Fruit fly (Drosophila melanogaster) whole organism, embryonic: ENCODE measurements around the gene Dlip2.

Source experiments
- CG11398 ChIP-seq: fragments of 200-800 bp; sonication (Bioruptor generic); optimal IDR thresholded peaks from 2 replicates; lab custom pipeline; 2016; ENCODE audit warnings: missing biosample characterization, missing genetic modification characterization
- CG11696 ChIP-seq: fragments of 200-800 bp; sonication (Bioruptor generic); IDR thresholded peaks from 2 replicates; pipeline ENCODE4 v1.3.6; 2022; ENCODE audit warnings: missing biosample characterization, missing genetic modification characterization
- CG13624 ChIP-seq: fragments of 200-800 bp; sonication (Bioruptor generic); optimal IDR thresholded peaks from 2 replicates; lab custom pipeline; 2016; ENCODE audit warnings: missing biosample characterization, missing genetic modification characterization
- CG14014 ChIP-seq: fragments of 200-800 bp; sonication (Bioruptor generic); IDR thresholded peaks from 2 replicates; pipeline ENCODE4 v1.3.6; 2022; ENCODE audit warnings: missing biosample characterization, missing genetic modification characterization
- CG14965 ChIP-seq: fragments of 200-800 bp; sonication (Bioruptor generic); optimal IDR thresholded peaks from 2 replicates; lab custom pipeline; 2016; ENCODE audit warnings: missing biosample characterization, missing genetic modification characterization, borderline replicate concordance
- CG17829 ChIP-seq: fragments of 200-800 bp; optimal IDR thresholded peaks from 2 replicates; lab custom pipeline; 2019; ENCODE audit warnings: missing biosample characterization, mild to moderate bottlenecking, missing genetic modification characterization, moderate library complexity
- CG1792 ChIP-seq: fragments of 200-800 bp; sonication (Bioruptor generic); optimal IDR thresholded peaks from 2 replicates; lab custom pipeline; 2016; ENCODE audit warnings: missing biosample characterization, missing genetic modification characterization
- CG18011 ChIP-seq: fragments of 200-800 bp; sonication (Bioruptor generic); optimal IDR thresholded peaks from 2 replicates; lab custom pipeline; 2017; ENCODE audit warnings: missing biosample characterization, missing genetic modification characterization, mild to moderate bottlenecking, moderate library complexity, missing genotype
- CG18764 ChIP-seq: fragments of 200-800 bp; sonication (Bioruptor generic); optimal IDR thresholded peaks from 3 replicates; lab custom pipeline; 2016; ENCODE audit warnings: missing biosample characterization, missing genetic modification characterization
- CG2120 ChIP-seq: fragments of 200-800 bp; sonication (Bioruptor generic); optimal IDR thresholded peaks from 3 replicates; lab custom pipeline; 2016; ENCODE audit warnings: missing biosample characterization, missing genetic modification characterization
- CG30020 ChIP-seq: fragments of 200-800 bp; optimal IDR thresholded peaks from 2 replicates; lab custom pipeline; 2019; ENCODE audit warnings: missing biosample characterization, mild to moderate bottlenecking, missing genetic modification characterization, moderate library complexity
- CG31388 ChIP-seq: fragments of 200-800 bp; sonication (Bioruptor generic); optimal IDR thresholded peaks from 2 replicates; lab custom pipeline; 2016; ENCODE audit warnings: missing biosample characterization, missing genetic modification characterization
- CG31441 ChIP-seq: fragments of 200-800 bp; sonication (Bioruptor generic); IDR thresholded peaks from 2 replicates; pipeline ENCODE4 v1.3.6; 2022; ENCODE audit warnings: missing biosample characterization, missing genetic modification characterization
- CG3163 ChIP-seq: fragments of 200-800 bp; sonication (Bioruptor generic); optimal IDR thresholded peaks from 3 replicates; lab custom pipeline; 2016; ENCODE audit warnings: missing biosample characterization, missing genetic modification characterization
- CG4360 ChIP-seq: fragments of 200-800 bp; sonication (Bioruptor generic); IDR thresholded peaks from 2 replicates; pipeline ENCODE4 v1.3.6; 2022; ENCODE audit warnings: missing biosample characterization, missing genetic modification characterization
- CG4820 ChIP-seq: fragments of 200-800 bp; sonication (Bioruptor generic); optimal IDR thresholded peaks from 3 replicates; lab custom pipeline; 2016; ENCODE audit warnings: missing biosample characterization, missing genetic modification characterization
- CG7745 ChIP-seq: fragments of 200-800 bp; sonication (Bioruptor generic); optimal IDR thresholded peaks from 2 replicates; lab custom pipeline; 2018; ENCODE audit warnings: missing biosample characterization, mild to moderate bottlenecking, missing genetic modification characterization, moderate library complexity
- CG7928 ChIP-seq: fragments of 200-800 bp; sonication (Bioruptor generic); optimal IDR thresholded peaks from 2 replicates; lab custom pipeline; 2017; ENCODE audit warnings: missing biosample characterization, mild to moderate bottlenecking, missing genetic modification characterization
- CG7963 ChIP-seq: fragments of 200-800 bp; sonication (Bioruptor generic); IDR thresholded peaks from 3 replicates; pipeline ENCODE4 v1.3.6; 2022; ENCODE audit warnings: missing biosample characterization, missing genetic modification characterization; ENCODE audit not compliant: partially characterized antibody
- CG9215 ChIP-seq: fragments of 200-800 bp; sonication (Bioruptor generic); IDR thresholded peaks from 2 replicates; pipeline ENCODE4 v1.3.6; 2022; ENCODE audit warnings: missing biosample characterization, missing genetic modification characterization
- Deaf1 ChIP-seq: fragments of 200-800 bp; optimal IDR thresholded peaks from 3 replicates; lab custom pipeline; 2019; ENCODE audit warnings: missing biosample characterization, mild to moderate bottlenecking, missing genetic modification characterization, moderate library complexity
- Elba2 ChIP-seq: fragments of 200-800 bp; sonication (Bioruptor generic); optimal IDR thresholded peaks from 3 replicates; lab custom pipeline; 2016; ENCODE audit warnings: missing biosample characterization, missing genetic modification characterization
- Fer3 ChIP-seq: fragments of 200-800 bp; sonication (Bioruptor generic); optimal IDR thresholded peaks from 2 replicates; lab custom pipeline; 2018; ENCODE audit warnings: missing biosample characterization, mild to moderate bottlenecking, missing genetic modification characterization, moderate library complexity
- Hand ChIP-seq: fragments of 200-800 bp; sonication (Bioruptor generic); optimal IDR thresholded peaks from 2 replicates; lab custom pipeline; 2017; ENCODE audit warnings: mild to moderate bottlenecking, missing biosample characterization, missing genetic modification reagents, missing genetic modification characterization
- Hsf ChIP-seq: fragments of 200-800 bp; sonication (Bioruptor generic); optimal IDR thresholded peaks from 3 replicates; lab custom pipeline; 2016; ENCODE audit warnings: missing biosample characterization, missing genetic modification characterization
- Mad ChIP-seq: fragments of 200-800 bp; sonication (Bioruptor generic); optimal IDR thresholded peaks from 2 replicates; lab custom pipeline; 2016; ENCODE audit warnings: missing biosample characterization, missing genetic modification characterization
- NC2α ChIP-seq: fragments of 200-800 bp; sonication (Bioruptor generic); optimal IDR thresholded peaks from 2 replicates; lab custom pipeline; 2016; ENCODE audit warnings: missing biosample characterization, missing genetic modification characterization
- Oli ChIP-seq: fragments of 200-800 bp; sonication (Bioruptor generic); optimal IDR thresholded peaks from 2 replicates; lab custom pipeline; 2018; ENCODE audit warnings: missing biosample characterization, mild to moderate bottlenecking, missing genetic modification characterization, moderate library complexity
- Stat92E ChIP-seq, 3 experiments: fragments of >200 bp in 2 of 3; fragments of 200-800 bp in 1 of 3; sonication (Bioruptor generic) in 1 of 3; optimal IDR thresholded peaks; 2 replicates each; lab custom pipeline; 2017 to 2019; ENCODE audit warnings: missing biosample characterization in 3 of 3, missing genetic modification characterization in 3 of 3, mild to moderate bottlenecking in 1 of 3, moderate library complexity in 1 of 3
- Tbp ChIP-seq: fragments of >200 bp; optimal IDR thresholded peaks from 2 replicates; lab custom pipeline; 2018; ENCODE audit warnings: missing biosample characterization, missing genetic modification characterization
- abd-A ChIP-seq: fragments of 200-800 bp; sonication (Bioruptor generic); optimal IDR thresholded peaks from 3 replicates; lab custom pipeline; 2019; ENCODE audit warnings: missing biosample characterization, mild to moderate bottlenecking, missing genetic modification characterization, moderate library complexity
- ac ChIP-seq: fragments of 200-800 bp; sonication (Bioruptor generic); optimal IDR thresholded peaks from 3 replicates; lab custom pipeline; 2017; ENCODE audit warnings: missing biosample characterization, mild to moderate bottlenecking, missing genetic modification characterization
- cg ChIP-seq: fragments of 200-800 bp; sonication (Bioruptor generic); optimal IDR thresholded peaks from 3 replicates; lab custom pipeline; 2019; ENCODE audit warnings: missing biosample characterization, mild to moderate bottlenecking, missing genetic modification characterization, moderate library complexity
- chif ChIP-seq, 2 experiments: fragments of 200-800 bp; sonication (Bioruptor generic); optimal IDR thresholded peaks; 3 replicates each; lab custom pipeline; 2016; ENCODE audit warnings: missing biosample characterization in 2 of 2, missing genetic modification characterization in 2 of 2
- croc ChIP-seq: fragments of 200-800 bp; sonication (Bioruptor generic); conservative IDR thresholded peaks from 3 replicates; pipeline ENCODE4 v1.3.6; 2022; ENCODE audit warnings: missing biosample characterization, missing genetic modification characterization
- crp ChIP-seq, 2 experiments: fragments of 200-800 bp; sonication (Bioruptor generic); optimal IDR thresholded peaks; 2 replicates in 1 of 2; 3 replicates in 1 of 2; lab custom pipeline; 2017; ENCODE audit warnings: missing biosample characterization in 2 of 2, missing genetic modification characterization in 2 of 2, mild to moderate bottlenecking in 1 of 2, moderate library complexity in 1 of 2
- danr ChIP-seq: fragments of 200-800 bp; sonication (Bioruptor generic); IDR thresholded peaks from 2 replicates; pipeline ENCODE4 v1.3.6; 2022; ENCODE audit warnings: missing biosample characterization, missing genetic modification characterization
- dpn ChIP-seq, 2 experiments: fragments of 200-800 bp; sonication (Bioruptor generic); optimal IDR thresholded peaks; 3 replicates each; lab custom pipeline; 2016; ENCODE audit warnings: missing biosample characterization in 2 of 2, missing genetic modification characterization in 2 of 2
- en ChIP-seq: fragments of 200-800 bp; sonication (Bioruptor generic); optimal IDR thresholded peaks from 2 replicates; lab custom pipeline; 2016; ENCODE audit warnings: missing biosample characterization, missing genetic modification characterization
- esg ChIP-seq: fragments of 200-800 bp; sonication (Bioruptor generic); conservative IDR thresholded peaks from 2 replicates; pipeline ENCODE4 v1.3.6; 2022; ENCODE audit warnings: missing biosample characterization, missing genetic modification characterization
- gem ChIP-seq: fragments of 200-800 bp; sonication (Bioruptor generic); optimal IDR thresholded peaks from 2 replicates; lab custom pipeline; 2019; ENCODE audit warnings: missing biosample characterization, mild to moderate bottlenecking, missing genetic modification characterization, moderate library complexity
- gro ChIP-seq: fragments of 200-800 bp; sonication (Bioruptor generic); optimal IDR thresholded peaks from 2 replicates; lab custom pipeline; 2016; ENCODE audit warnings: missing biosample characterization, missing genetic modification characterization
- jigr1 ChIP-seq: fragments of 200-800 bp; sonication (Bioruptor generic); IDR thresholded peaks from 3 replicates; pipeline ENCODE4 v1.3.6; 2022; ENCODE audit warnings: missing biosample characterization, missing genetic modification characterization
- lab ChIP-seq: fragments of 200-800 bp; sonication (Bioruptor generic); optimal IDR thresholded peaks from 3 replicates; lab custom pipeline; 2017; ENCODE audit warnings: missing biosample characterization, missing genetic modification characterization, mild to moderate bottlenecking, moderate library complexity, missing genetic modification reagents
- nerfin-2 ChIP-seq: fragments of 200-800 bp; sonication (Bioruptor generic); IDR thresholded peaks from 2 replicates; pipeline ENCODE4 v1.3.6; 2022; ENCODE audit warnings: missing biosample characterization, missing genetic modification characterization; ENCODE audit not compliant: partially characterized antibody
- pho ChIP-seq: fragments of 200-800 bp; sonication (Bioruptor generic); optimal IDR thresholded peaks from 2 replicates; lab custom pipeline; 2016; ENCODE audit warnings: missing biosample characterization, missing genetic modification characterization
- schlank ChIP-seq: fragments of 200-800 bp; sonication (Bioruptor generic); optimal IDR thresholded peaks from 2 replicates; lab custom pipeline; 2018; ENCODE audit warnings: missing biosample characterization, mild to moderate bottlenecking, missing genetic modification characterization
- scrt ChIP-seq: fragments of 200-800 bp; sonication (Bioruptor generic); optimal IDR thresholded peaks from 2 replicates; lab custom pipeline; 2018; ENCODE audit warnings: missing biosample characterization, mild to moderate bottlenecking, missing genetic modification characterization, moderate library complexity
- so ChIP-seq: fragments of 200-800 bp; sonication (Bioruptor generic); IDR thresholded peaks from 3 replicates; pipeline ENCODE4 v1.3.6; 2022; ENCODE audit warnings: missing biosample characterization, missing genetic modification characterization
- wek ChIP-seq: fragments of 200-800 bp; sonication (Bioruptor generic); optimal IDR thresholded peaks from 3 replicates; lab custom pipeline; 2018; ENCODE audit warnings: missing biosample characterization, mild to moderate bottlenecking, missing genetic modification characterization, moderate library complexity

The Dlip2 gene

dm6 chr3R:4641616-4642102 lies 3.8 kb downstream of the Dlip2 start, which contains the start of the genes CG9775, MED31 and slx1 (continued):
- TF ChIP-seq CG7963: no peak
- peak in 1 of 2 experiments; percentile 78 for TF ChIP-seq dpn (GFP tag; optimal IDR thresholded peaks at IDR 0.05; lab: Kevin White, UChicago)
- TF ChIP-seq CG11398: no peak
- TF ChIP-seq Tbp (GFP tag; lab: Kevin White, UChicago): no peak
- TF ChIP-seq CG14965 (GFP tag; lab: Kevin White, UChicago): no peak
- TF ChIP-seq CG3163 (GFP tag; lab: Kevin White, UChicago): no peak
- peak; percentile 95 for TF ChIP-seq CG7928 (GFP tag; lab: Kevin White, UChicago)
- peak; percentile 77 for TF ChIP-seq lab
- peak; percentile 93 for TF ChIP-seq gem (tag; lab: Kevin White, UChicago)
- TF ChIP-seq NC2α (GFP tag; lab: Kevin White, UChicago): no peak
- TF ChIP-seq ac (GFP tag; lab: Kevin White, UChicago): no peak
- peak; percentile 96 for TF ChIP-seq CG30020
- TF ChIP-seq Hand (GFP tag; lab: Kevin White, UChicago): no peak
- TF ChIP-seq Stat92E (GFP tag; optimal IDR thresholded peaks at IDR 0.05; lab: Kevin White, UChicago): no peak
- no peak for TF ChIP-seq en (GFP tag; lab: Kevin White, UChicago)
- peak; percentile 65 for TF ChIP-seq CG31388
- peak; percentile 81 for TF ChIP-seq Fer3 (tag; lab: Kevin White, UChicago)
- no peak for TF ChIP-seq cg (GFP tag; lab: Kevin White, UChicago)
- TF ChIP-seq jigr1 (GFP tag; lab: Robert Waterston, UW): peak; percentile 66; the same call in 1 of the 3 replicates
- TF ChIP-seq CG9215 (GFP tag; lab: Robert Waterston, UW): peak; percentile 77
- peak in 1 of 2 experiments; percentile 11 for TF ChIP-seq crp (GFP tag; optimal IDR thresholded peaks at IDR 0.05; lab: Kevin White, UChicago)
- peak; percentile 19 for TF ChIP-seq schlank
- TF ChIP-seq CG11696 (GFP tag; lab: Robert Waterston, UW): peak; percentile 61
- no peak for TF ChIP-seq gro (GFP tag; lab: Kevin White, UChicago)
- peak; percentile 79 for TF ChIP-seq Oli (tag; lab: Kevin White, UChicago)
- no peak for TF ChIP-seq CG4360
- TF ChIP-seq CG1792 (GFP tag; lab: Kevin White, UChicago): no peak
- peak; percentile 37 for TF ChIP-seq Elba2 (GFP tag; lab: Kevin White, UChicago)
- TF ChIP-seq CG14014 (GFP tag; lab: Robert Waterston, UW): no peak; the same call in none of the 2 replicates
- TF ChIP-seq CG31441 (GFP tag; lab: Robert Waterston, UW): peak; percentile 90
- TF ChIP-seq Mad (GFP tag; lab: Kevin White, UChicago): no peak
- TF ChIP-seq CG17829 (tag; lab: Kevin White, UChicago): peak; percentile 90
- peak; percentile 32 for TF ChIP-seq pho (GFP tag; lab: Kevin White, UChicago)
- TF ChIP-seq CG2120 (GFP tag; lab: Kevin White, UChicago): peak; percentile 71
- no peak for TF ChIP-seq chif (GFP tag; optimal IDR thresholded peaks at IDR 0.05; lab: Kevin White, UChicago)
- TF ChIP-seq Hsf (GFP tag; lab: Kevin White, UChicago): peak; percentile 38
- peak; percentile 57 for TF ChIP-seq croc
- TF ChIP-seq CG4820: peak; percentile 74
- TF ChIP-seq Deaf1 (tag; lab: Kevin White, UChicago): no peak
- no peak for TF ChIP-seq abd-A (tag; lab: Kevin White, UChicago)
- TF ChIP-seq esg (GFP tag; lab: Robert Waterston, UW): peak; percentile 78
- no peak for TF ChIP-seq nerfin-2 (GFP tag; lab: Robert Waterston, UW)
- TF ChIP-seq CG7745 (tag; lab: Kevin White, UChicago): no peak
- no peak for TF ChIP-seq CG13624 (GFP tag; lab: Kevin White, UChicago)
- TF ChIP-seq danr (GFP tag; lab: Robert Waterston, UW): peak; percentile 51; the same call in 1 of the 2 replicates
- TF ChIP-seq scrt: peak; percentile 48
- TF ChIP-seq CG18764 (GFP tag; lab: Kevin White, UChicago): peak; percentile 60
- TF ChIP-seq wek (GFP tag; lab: Kevin White, UChicago): peak; percentile 92
- peak; percentile 73; the same call in 2 of the 3 replicates for TF ChIP-seq so (GFP tag; lab: Robert Waterston, UW)
- TF ChIP-seq CG18011 (GFP tag; lab: Kevin White, UChicago): peak; percentile 48
